Worm (Caenorhabditis elegans) whole organism, L3 larva: ENCODE data around the gene ftr-1.

Experiments used
- aly-2 ChIP-seq: fragments of 150-350 bp; optimal IDR thresholded peaks from 2 replicates; lab custom pipeline; 2014; ENCODE audit warnings: missing biosample characterization, missing genetic modification characterization
- ceh-82 ChIP-seq: fragments of 150-350 bp; optimal IDR thresholded peaks from 2 replicates; lab custom pipeline; 2014; ENCODE audit warnings: missing biosample characterization, missing genetic modification characterization
- egl-27 ChIP-seq: sonication (generic microtip); optimal IDR thresholded peaks from 4 replicates; lab custom pipeline; 2017; ENCODE audit warnings: missing biosample characterization, missing genetic modification reagents, missing genetic modification characterization
- fos-1 ChIP-seq: fragments of 150-350 bp; optimal IDR thresholded peaks from 2 replicates; lab custom pipeline; 2014; ENCODE audit warnings: missing biosample characterization, missing genetic modification characterization
- nhr-12 ChIP-seq: fragments of 150-350 bp; optimal IDR thresholded peaks from 2 replicates; lab custom pipeline; 2014; ENCODE audit warnings: missing biosample characterization, missing genetic modification characterization
- nhr-77 ChIP-seq: fragments of 150-350 bp; optimal IDR thresholded peaks from 2 replicates; lab custom pipeline; 2014; ENCODE audit warnings: missing biosample characterization, missing genetic modification characterization

DNA sequence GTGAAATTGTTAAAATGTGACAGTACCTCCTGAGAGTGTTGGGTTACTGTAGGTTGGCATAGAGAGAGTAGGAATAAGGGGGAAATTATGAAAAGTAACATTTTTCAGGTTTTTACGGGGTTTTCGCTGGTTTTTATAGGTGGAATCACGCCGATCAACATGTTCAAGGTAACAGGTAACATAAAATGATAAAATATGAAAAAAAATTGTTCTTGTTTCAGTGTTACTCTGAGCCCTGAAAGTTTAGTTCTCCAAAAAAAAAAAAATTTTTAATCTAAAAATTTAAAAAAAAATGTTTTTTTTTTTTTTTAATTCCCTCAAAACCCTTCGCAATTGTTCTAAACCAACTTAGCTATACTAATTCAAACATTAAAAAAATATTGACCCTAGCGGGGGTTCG is 37.0 kb downstream of the ftr-1 start, which contains the start of gene Y113G7B.15:
- TF ChIP-seq egl-27 (no peak), aly-2 (tag; lab: Kevin White, UChicago) (no peak), nhr-77 (tag; lab: Kevin White, UChicago) (no peak), ceh-82 (tag; lab: Kevin White, UChicago) (no peak), nhr-12 (tag; lab: Kevin White, UChicago) (no peak), fos-1 (no peak)
